Fruit fly (Drosophila melanogaster) whole organism, embryonic: Measurements from ENCODE around the gene CG9393.

Experiments used
- B-H1 ChIP-seq: fragments of 200-800 bp; sonication (Bioruptor generic); IDR thresholded peaks from 3 replicates; pipeline ENCODE4 v1.3.6; 2022; ENCODE audit warnings: missing biosample characterization, missing genetic modification characterization
- BEAF-32 ChIP-seq: fragments of 200-800 bp; sonication (Bioruptor generic); optimal IDR thresholded peaks from 3 replicates; lab custom pipeline; 2017; ENCODE audit warnings: missing biosample characterization, missing genetic modification characterization, mild to moderate bottlenecking, moderate library complexity, missing genetic modification reagents
- CG10267 ChIP-seq: fragments of 200-800 bp; sonication (Bioruptor generic); optimal IDR thresholded peaks from 2 replicates; lab custom pipeline; 2018; ENCODE audit warnings: missing biosample characterization, mild to moderate bottlenecking, missing genetic modification characterization, moderate library complexity
- CG10462 ChIP-seq: fragments of 200-800 bp; sonication (Bioruptor generic); optimal IDR thresholded peaks from 2 replicates; lab custom pipeline; 2016; ENCODE audit warnings: missing biosample characterization, missing genetic modification characterization
- CG12659 ChIP-seq: fragments of 200-800 bp; sonication (Bioruptor generic); optimal IDR thresholded peaks from 3 replicates; lab custom pipeline; 2017; ENCODE audit warnings: mild to moderate bottlenecking, missing biosample characterization, missing genetic modification reagents, missing genetic modification characterization
- CG14050 ChIP-seq: fragments of 200-800 bp; sonication (Bioruptor generic); IDR thresholded peaks from 3 replicates; pipeline ENCODE4 v1.3.6; 2022; ENCODE audit warnings: missing biosample characterization, missing genetic modification characterization
- CG14441 ChIP-seq: fragments of 200-800 bp; sonication (Bioruptor generic); IDR thresholded peaks from 2 replicates; pipeline ENCODE4 v1.3.6; 2022; ENCODE audit warnings: missing biosample characterization, missing genetic modification characterization
- CG14965 ChIP-seq: fragments of 200-800 bp; sonication (Bioruptor generic); optimal IDR thresholded peaks from 2 replicates; lab custom pipeline; 2016; ENCODE audit warnings: missing biosample characterization, missing genetic modification characterization, borderline replicate concordance
- CG15011 ChIP-seq: fragments of 200-800 bp; sonication (Bioruptor generic); optimal IDR thresholded peaks from 3 replicates; lab custom pipeline; 2018; ENCODE audit warnings: missing biosample characterization, mild to moderate bottlenecking, missing genetic modification characterization
- CG15269 ChIP-seq: fragments of 200-800 bp; sonication (Bioruptor generic); optimal IDR thresholded peaks from 2 replicates; lab custom pipeline; 2018; ENCODE audit warnings: missing biosample characterization, mild to moderate bottlenecking, missing genetic modification characterization, moderate library complexity
- CG16779 ChIP-seq: fragments of 200-800 bp; sonication (Bioruptor generic); IDR thresholded peaks from 2 replicates; pipeline ENCODE4 v1.3.6; 2022; ENCODE audit warnings: missing biosample characterization, missing genetic modification characterization
- CG16815 ChIP-seq: fragments of 200-800 bp; sonication (Bioruptor generic); optimal IDR thresholded peaks from 3 replicates; lab custom pipeline; 2017; ENCODE audit warnings: missing biosample characterization, mild to moderate bottlenecking, missing genetic modification characterization
- CG18619 ChIP-seq: fragments of 200-800 bp; sonication (Bioruptor generic); optimal IDR thresholded peaks from 3 replicates; lab custom pipeline; 2017; ENCODE audit warnings: missing biosample characterization, mild to moderate bottlenecking, missing genetic modification characterization
- CG2199 ChIP-seq: fragments of 200-800 bp; sonication (Bioruptor generic); IDR thresholded peaks from 3 replicates; pipeline ENCODE4 v1.3.6; 2022; ENCODE audit warnings: missing biosample characterization, missing genetic modification characterization
- CG2678 ChIP-seq: fragments of 200-800 bp; sonication (Bioruptor generic); optimal IDR thresholded peaks from 3 replicates; lab custom pipeline; 2019; ENCODE audit warnings: missing biosample characterization, mild to moderate bottlenecking, missing genetic modification characterization, moderate library complexity
- CG30403 ChIP-seq: fragments of 200-800 bp; sonication (Bioruptor generic); optimal IDR thresholded peaks from 3 replicates; lab custom pipeline; 2016; ENCODE audit warnings: missing biosample characterization, missing genetic modification characterization
- CG4404 ChIP-seq: fragments of 200-800 bp; sonication (Bioruptor generic); IDR thresholded peaks from 2 replicates; pipeline ENCODE4 v1.3.6; 2022; ENCODE audit warnings: missing biosample characterization, missing genetic modification characterization
- CG4854 ChIP-seq: fragments of 200-800 bp; sonication (Bioruptor generic); optimal IDR thresholded peaks from 2 replicates; lab custom pipeline; 2016; ENCODE audit warnings: missing biosample characterization, missing genetic modification characterization, inconsistent platforms
- CG6654 ChIP-seq: fragments of 200-800 bp; sonication (Bioruptor generic); optimal IDR thresholded peaks from 2 replicates; lab custom pipeline; 2017; ENCODE audit warnings: missing biosample characterization, mild to moderate bottlenecking, missing genetic modification characterization
- CG6765 ChIP-seq: fragments of 200-800 bp; sonication (Bioruptor generic); optimal IDR thresholded peaks from 3 replicates; lab custom pipeline; 2017; ENCODE audit warnings: missing biosample characterization, mild to moderate bottlenecking, missing genetic modification characterization
- CG7556 ChIP-seq: fragments of 200-800 bp; sonication (Bioruptor generic); optimal IDR thresholded peaks from 2 replicates; lab custom pipeline; 2017; ENCODE audit warnings: missing biosample characterization, mild to moderate bottlenecking, missing genetic modification characterization
- CG7987 ChIP-seq: fragments of 200-800 bp; sonication (Bioruptor generic); optimal IDR thresholded peaks from 2 replicates; lab custom pipeline; 2018; ENCODE audit warnings: missing biosample characterization, mild to moderate bottlenecking, missing genetic modification characterization, moderate library complexity
- CG9437 ChIP-seq: fragments of 200-800 bp; sonication (Bioruptor generic); optimal IDR thresholded peaks from 2 replicates; lab custom pipeline; 2018; ENCODE audit warnings: missing biosample characterization, mild to moderate bottlenecking, missing genetic modification characterization
- Camta ChIP-seq: fragments of 200-800 bp; sonication (Bioruptor generic); optimal IDR thresholded peaks from 2 replicates; lab custom pipeline; 2016; ENCODE audit warnings: missing biosample characterization, missing genetic modification characterization
- Dad ChIP-seq: fragments of 200-800 bp; sonication (Bioruptor generic); optimal IDR thresholded peaks from 3 replicates; lab custom pipeline; 2016; ENCODE audit warnings: missing biosample characterization, missing genetic modification characterization
- Dbx ChIP-seq: fragments of 200-800 bp; sonication (Bioruptor generic); IDR thresholded peaks from 3 replicates; pipeline ENCODE4 v1.3.6; 2022; ENCODE audit warnings: missing biosample characterization, missing genetic modification characterization
- HHEX ChIP-seq: fragments of 200-800 bp; sonication (Bioruptor generic); optimal IDR thresholded peaks from 3 replicates; lab custom pipeline; 2017; ENCODE audit warnings: missing biosample characterization, mild to moderate bottlenecking, missing genetic modification characterization, missing genetic modification reagents
- HLHmδ ChIP-seq: fragments of 200-800 bp; sonication (Bioruptor generic); optimal IDR thresholded peaks from 2 replicates; lab custom pipeline; 2018; ENCODE audit warnings: missing biosample characterization, mild to moderate bottlenecking, missing genetic modification characterization, moderate library complexity
- Hey ChIP-seq: fragments of 200-800 bp; sonication (Bioruptor generic); optimal IDR thresholded peaks from 3 replicates; lab custom pipeline; 2018; ENCODE audit warnings: missing biosample characterization, mild to moderate bottlenecking, missing genetic modification characterization
- Mes4 ChIP-seq: fragments of 200-800 bp; sonication (Bioruptor generic); optimal IDR thresholded peaks from 2 replicates; lab custom pipeline; 2016; ENCODE audit warnings: missing biosample characterization, missing genetic modification characterization
- Nf-YC ChIP-seq: fragments of 200-800 bp; optimal IDR thresholded peaks from 3 replicates; lab custom pipeline; 2019; ENCODE audit warnings: missing biosample characterization, mild to moderate bottlenecking, missing genetic modification characterization, moderate library complexity
- Optix ChIP-seq: fragments of 200-800 bp; sonication (Bioruptor generic); IDR thresholded peaks from 3 replicates; pipeline ENCODE4 v1.3.6; 2022; ENCODE audit warnings: missing biosample characterization, missing genetic modification characterization
- Poxn ChIP-seq: fragments of 200-800 bp; sonication (Bioruptor generic); IDR thresholded peaks from 2 replicates; pipeline ENCODE4 v1.3.6; 2022; ENCODE audit warnings: missing biosample characterization, missing genetic modification characterization
- Rfx ChIP-seq: fragments of 200-800 bp; sonication (Bioruptor generic); IDR thresholded peaks from 2 replicates; pipeline ENCODE4 v1.3.6; 2022; ENCODE audit warnings: missing biosample characterization, missing genetic modification characterization
- Six4 ChIP-seq: fragments of 200-800 bp; sonication (Bioruptor generic); optimal IDR thresholded peaks from 2 replicates; lab custom pipeline; 2016; ENCODE audit warnings: missing biosample characterization, missing genetic modification characterization
- TFAM ChIP-seq: fragments of 200-800 bp; sonication (Bioruptor generic); optimal IDR thresholded peaks from 2 replicates; lab custom pipeline; 2017; ENCODE audit warnings: missing biosample characterization, missing genetic modification characterization, inconsistent platforms
- Vsx1 ChIP-seq: fragments of 200-800 bp; sonication (Bioruptor generic); optimal IDR thresholded peaks from 2 replicates; lab custom pipeline; 2017; ENCODE audit warnings: missing biosample characterization, mild to moderate bottlenecking, missing genetic modification characterization, missing genetic modification reagents
- bbx ChIP-seq: fragments of 200-800 bp; sonication (Bioruptor generic); IDR thresholded peaks from 2 replicates; pipeline ENCODE4 v1.3.6; 2022; ENCODE audit warnings: missing biosample characterization, missing genetic modification characterization; ENCODE audit not compliant: partially characterized antibody
- bigmax ChIP-seq: fragments of 200-800 bp; sonication (Bioruptor generic); optimal IDR thresholded peaks from 2 replicates; lab custom pipeline; 2018; ENCODE audit warnings: missing biosample characterization, mild to moderate bottlenecking, missing genetic modification characterization
- cg ChIP-seq: fragments of 200-800 bp; sonication (Bioruptor generic); optimal IDR thresholded peaks from 3 replicates; lab custom pipeline; 2019; ENCODE audit warnings: missing biosample characterization, mild to moderate bottlenecking, missing genetic modification characterization, moderate library complexity
- cwo ChIP-seq: fragments of 200-800 bp; sonication (Bioruptor generic); optimal IDR thresholded peaks from 3 replicates; lab custom pipeline; 2017; ENCODE audit warnings: missing biosample characterization, missing genetic modification characterization, mild to moderate bottlenecking, moderate library complexity, missing genetic modification reagents
- dati ChIP-seq: fragments of 200-800 bp; sonication (Bioruptor generic); IDR thresholded peaks from 2 replicates; pipeline ENCODE4 v1.3.6; 2022; ENCODE audit warnings: missing biosample characterization, missing genetic modification characterization
- dysf ChIP-seq: fragments of 200-800 bp; sonication (Bioruptor generic); IDR thresholded peaks from 3 replicates; pipeline ENCODE4 v1.3.6; 2022; ENCODE audit warnings: missing biosample characterization, missing genetic modification characterization
- gfzf ChIP-seq: fragments of 200-800 bp; sonication (Bioruptor generic); optimal IDR thresholded peaks from 2 replicates; lab custom pipeline; 2016; ENCODE audit warnings: missing biosample characterization, mild to moderate bottlenecking, missing genetic modification characterization, moderate library complexity
- nerfin-1 ChIP-seq: fragments of 200-800 bp; sonication (Bioruptor generic); optimal IDR thresholded peaks from 3 replicates; lab custom pipeline; 2019; ENCODE audit warnings: missing biosample characterization, mild to moderate bottlenecking, missing genetic modification characterization, moderate library complexity
- nmo ChIP-seq: fragments of 200-800 bp; sonication (Bioruptor generic); optimal IDR thresholded peaks from 2 replicates; lab custom pipeline; 2018; ENCODE audit warnings: missing biosample characterization, mild to moderate bottlenecking, missing genetic modification characterization, moderate library complexity
- org-1 ChIP-seq: fragments of 200-800 bp; sonication (Bioruptor generic); optimal IDR thresholded peaks from 2 replicates; lab custom pipeline; 2017; ENCODE audit warnings: missing biosample characterization, missing genetic modification characterization
- row ChIP-seq: fragments of 200-800 bp; sonication (Bioruptor generic); IDR thresholded peaks from 3 replicates; pipeline ENCODE4 v1.3.6; 2022; ENCODE audit warnings: missing biosample characterization, missing genetic modification characterization
- run ChIP-seq: fragments of 200-800 bp; sonication (Bioruptor generic); optimal IDR thresholded peaks from 3 replicates; lab custom pipeline; 2018; ENCODE audit warnings: missing biosample characterization, mild to moderate bottlenecking, missing genetic modification characterization
- unpg ChIP-seq: fragments of 200-800 bp; sonication (Bioruptor generic); optimal IDR thresholded peaks from 3 replicates; lab custom pipeline; 2018; ENCODE audit warnings: missing biosample characterization, mild to moderate bottlenecking, missing genetic modification characterization, moderate library complexity
- zfh2 ChIP-seq: fragments of 200-800 bp; sonication (Bioruptor generic); optimal IDR thresholded peaks from 2 replicates; lab custom pipeline; 2016; ENCODE audit warnings: missing biosample characterization, missing genetic modification characterization

The CG9393 gene

DNA sequence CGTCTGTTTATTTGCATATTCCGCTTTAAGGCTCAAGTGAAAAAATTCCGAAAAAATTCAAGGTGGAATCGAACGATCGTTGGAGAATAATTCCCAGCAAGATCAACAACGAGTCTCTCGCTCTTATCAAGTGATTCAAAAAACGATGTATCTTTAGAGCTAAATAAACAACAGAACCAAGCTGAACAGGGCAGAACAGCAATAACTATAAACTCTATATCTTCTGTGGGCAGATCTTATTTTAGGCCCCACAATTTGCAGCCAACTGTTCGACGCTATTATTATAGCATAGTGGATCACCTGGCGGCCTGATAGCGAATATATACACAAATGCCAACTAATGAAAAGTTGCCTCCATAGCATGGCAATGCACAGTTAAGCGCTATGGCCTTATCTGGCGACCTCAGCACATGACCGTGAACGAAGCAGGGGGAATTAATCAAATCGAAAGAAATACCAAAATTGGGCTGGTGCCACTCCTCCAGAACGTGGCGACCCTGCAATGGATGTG, 34.0 kb downstream of the CG9393 start (continued):
- TF ChIP-seq CG10267 (tag; lab: Kevin White, UChicago) (no peak), HLHmδ (no peak), Dbx (GFP tag; lab: Robert Waterston, UW) (no peak), Hey (peak; percentile 18), CG10462 (GFP tag; lab: Kevin White, UChicago) (no peak), cg (GFP tag; lab: Kevin White, UChicago) (no peak), run (tag; lab: Kevin White, UChicago) (no peak), dati (GFP tag; lab: Robert Waterston, UW) (no peak), org-1 (GFP tag; lab: Kevin White, UChicago) (no peak), CG2678 (tag; lab: Kevin White, UChicago) (peak; percentile 25), CG14965 (GFP tag; lab: Kevin White, UChicago) (no peak), bigmax (GFP tag; lab: Kevin White, UChicago) (no peak), CG16779 (no peak), gfzf (no peak), nmo (GFP tag; lab: Kevin White, UChicago) (no peak), CG7987 (peak; percentile 79), Vsx1 (GFP tag; lab: Kevin White, UChicago) (no peak), Six4 (no peak), CG6654 (GFP tag; lab: Kevin White, UChicago) (no peak), CG2199 (GFP tag; lab: Robert Waterston, UW) (peak; percentile 81; the same call in 2 of the 3 replicates), Poxn (GFP tag; lab: Robert Waterston, UW) (no peak), CG4854 (GFP tag; lab: Kevin White, UChicago) (no peak), CG7556 (GFP tag; lab: Kevin White, UChicago) (no peak), CG16815 (GFP tag; lab: Kevin White, UChicago) (no peak), nerfin-1 (tag; lab: Kevin White, UChicago) (no peak), Rfx (0 out of 2 replicates have a peak, but pooled peaks have one; percentile 4), Camta (GFP tag; lab: Kevin White, UChicago) (no peak), zfh2 (GFP tag; lab: Kevin White, UChicago) (no peak), bbx (GFP tag; lab: Robert Waterston, UW) (no peak), B-H1 (no peak), CG15011 (peak; percentile 36), CG14050 (GFP tag; lab: Robert Waterston, UW) (no peak), Optix (GFP tag; lab: Robert Waterston, UW) (no peak), CG4404 (no peak), unpg (GFP tag; lab: Kevin White, UChicago) (no peak), CG18619 (GFP tag; lab: Kevin White, UChicago) (no peak), CG15269 (tag; lab: Kevin White, UChicago) (peak; percentile 9), CG6765 (no peak), Nf-YC (tag; lab: Kevin White, UChicago) (no peak), dysf (GFP tag; lab: Robert Waterston, UW) (no peak), CG14441 (GFP tag; lab: Robert Waterston, UW) (no peak), CG12659 (no peak), cwo (GFP tag; lab: Kevin White, UChicago) (peak; percentile 73), row (GFP tag; lab: Robert Waterston, UW) (no peak), CG30403 (GFP tag; lab: Kevin White, UChicago) (no peak), TFAM (GFP tag; lab: Kevin White, UChicago) (no peak), CG9437 (GFP tag; lab: Kevin White, UChicago) (no peak), Dad (GFP tag; lab: Kevin White, UChicago) (no peak), Mes4 (GFP tag; lab: Kevin White, UChicago) (no peak), BEAF-32 (GFP tag; lab: Kevin White, UChicago) (no peak), HHEX (GFP tag; lab: Kevin White, UChicago) (no peak)
